Worm (Caenorhabditis elegans) whole organism, L2 larva: Measurements from ENCODE around the gene gut-2.

Source experiments
- aly-2 ChIP-seq: fragments of 150-350 bp; optimal IDR thresholded peaks from 2 replicates; lab custom pipeline; 2014; ENCODE audit warnings: missing biosample characterization, missing genetic modification characterization
- egl-27 ChIP-seq: sonication (generic microtip); optimal IDR thresholded peaks from 3 replicates; lab custom pipeline; 2017; ENCODE audit warnings: missing biosample characterization, missing genetic modification reagents, missing genetic modification characterization
- lin-13 ChIP-seq: fragments of 150-350 bp; optimal IDR thresholded peaks from 2 replicates; lab custom pipeline; 2014; ENCODE audit warnings: missing biosample characterization, missing genetic modification reagents, missing genetic modification characterization
- mdl-1 ChIP-seq, 2 experiments: fragments of 150-350 bp in 1 of 2; sonication (generic microtip) in 1 of 2; optimal IDR thresholded peaks; 2 replicates each; lab custom pipeline; 2017; ENCODE audit warnings: missing biosample characterization in 2 of 2, missing genetic modification characterization in 2 of 2
- nhr-11 ChIP-seq: fragments of 150-350 bp; optimal IDR thresholded peaks from 2 replicates; lab custom pipeline; 2014; ENCODE audit warnings: missing biosample characterization, missing genetic modification characterization
- nhr-129 ChIP-seq: fragments of 150-350 bp; optimal IDR thresholded peaks from 2 replicates; lab custom pipeline; 2014; ENCODE audit warnings: missing biosample characterization, missing genetic modification characterization
- nhr-6 ChIP-seq: fragments of 150-350 bp; optimal IDR thresholded peaks from 2 replicates; lab custom pipeline; 2014; ENCODE audit warnings: missing biosample characterization, missing genetic modification characterization
- ztf-11 ChIP-seq: sonication (generic microtip); optimal IDR thresholded peaks from 2 replicates; lab custom pipeline; 2017; ENCODE audit warnings: missing biosample characterization, missing genetic modification characterization
- ztf-4 ChIP-seq: fragments of 150-350 bp; optimal IDR thresholded peaks from 2 replicates; lab custom pipeline; 2014; ENCODE audit warnings: missing biosample characterization, missing genetic modification characterization

DNA sequence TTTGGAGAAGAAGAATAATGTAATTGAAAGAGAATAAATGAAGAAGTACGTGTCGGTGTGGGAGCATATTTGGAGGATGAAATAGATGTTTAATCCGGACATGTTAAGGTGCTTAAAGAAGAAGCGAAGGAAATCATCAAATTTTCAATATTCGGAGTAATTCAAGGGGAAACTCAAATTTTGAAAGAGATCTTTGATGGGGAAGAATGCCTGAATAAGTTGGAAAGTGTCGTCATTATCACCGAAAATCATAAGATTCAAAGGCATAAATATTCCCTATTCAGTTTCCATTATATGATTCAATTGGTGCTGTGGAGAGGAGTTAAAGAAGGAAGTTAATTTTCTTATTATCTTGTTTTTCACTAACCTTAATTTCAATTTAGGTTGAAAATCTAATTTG lies 17.6 kb downstream of the gut-2 start, which contains the start of gene semi-1:
- no peak for TF ChIP-seq mdl-1 (tag; optimal IDR thresholded peaks at IDR 0.05; lab: Kevin White, UChicago)
- TF ChIP-seq lin-13 (GFP tag; lab: Kevin White, UChicago), result no peak
- TF ChIP-seq nhr-11 (tag; lab: Kevin White, UChicago), result no peak
- no peak for TF ChIP-seq egl-27 (tag; lab: Kevin White, UChicago)
- TF ChIP-seq nhr-129 (tag; lab: Kevin White, UChicago), result no peak
- TF ChIP-seq ztf-11 (tag; lab: Kevin White, UChicago), result no peak
- no peak for TF ChIP-seq aly-2 (tag; lab: Kevin White, UChicago)
- no peak for TF ChIP-seq ztf-4 (tag; lab: Kevin White, UChicago)
- TF ChIP-seq nhr-6, result no peak
